Fruit fly (Drosophila melanogaster) whole organism, embryonic: ENCODE results near the gene aph-1.
A peak's percentile ranks its signal among the peaks of the same experiment; 100 is the strongest.

Experiments used
- Ada2b ChIP-seq: fragments of 200-800 bp; sonication (Bioruptor generic); IDR thresholded peaks from 2 replicates; pipeline ENCODE4 v1.3.6; 2022; ENCODE audit warnings: missing biosample characterization, missing genetic modification characterization
- CG10366 ChIP-seq: fragments of 200-800 bp; sonication (Bioruptor generic); IDR thresholded peaks from 2 replicates; pipeline ENCODE4 v1.3.6; 2022; ENCODE audit warnings: missing biosample characterization, missing genetic modification characterization
- CG17612 ChIP-seq: fragments of 200-800 bp; sonication (Bioruptor generic); IDR thresholded peaks from 2 replicates; pipeline ENCODE4 v1.3.6; 2022; ENCODE audit warnings: missing biosample characterization, missing genetic modification characterization
- CG2120 ChIP-seq: fragments of 200-800 bp; sonication (Bioruptor generic); optimal IDR thresholded peaks from 3 replicates; lab custom pipeline; 2016; ENCODE audit warnings: missing biosample characterization, missing genetic modification characterization
- CG2678 ChIP-seq: fragments of 200-800 bp; sonication (Bioruptor generic); optimal IDR thresholded peaks from 3 replicates; lab custom pipeline; 2019; ENCODE audit warnings: missing biosample characterization, mild to moderate bottlenecking, missing genetic modification characterization, moderate library complexity
- CG2875 ChIP-seq: fragments of 200-800 bp; sonication (Bioruptor generic); optimal IDR thresholded peaks from 2 replicates; lab custom pipeline; 2017; ENCODE audit warnings: missing biosample characterization, mild to moderate bottlenecking, missing genetic modification characterization, missing genetic modification reagents
- CG3065 ChIP-seq: fragments of 200-800 bp; sonication (Bioruptor generic); optimal IDR thresholded peaks from 2 replicates; lab custom pipeline; 2016; ENCODE audit warnings: missing biosample characterization, missing genetic modification characterization
- CG32767 ChIP-seq: fragments of 200-800 bp; sonication (Bioruptor generic); IDR thresholded peaks from 2 replicates; pipeline ENCODE4 v1.3.6; 2022; ENCODE audit warnings: missing biosample characterization, missing genetic modification characterization
- CG34224 ChIP-seq: fragments of 200-800 bp; sonication (Bioruptor generic); IDR thresholded peaks from 3 replicates; pipeline ENCODE4 v1.3.6; 2022; ENCODE audit warnings: missing biosample characterization, missing genetic modification characterization; ENCODE audit not compliant: partially characterized antibody
- CG3838 ChIP-seq: fragments of 200-800 bp; sonication (Bioruptor generic); optimal IDR thresholded peaks from 3 replicates; lab custom pipeline; 2016; ENCODE audit warnings: missing biosample characterization, missing genetic modification characterization
- CG4424 ChIP-seq: fragments of 200-800 bp; sonication (Bioruptor generic); optimal IDR thresholded peaks from 3 replicates; lab custom pipeline; 2016; ENCODE audit warnings: missing biosample characterization, missing genetic modification characterization
- CG4854 ChIP-seq: fragments of 200-800 bp; sonication (Bioruptor generic); optimal IDR thresholded peaks from 2 replicates; lab custom pipeline; 2016; ENCODE audit warnings: missing biosample characterization, missing genetic modification characterization, inconsistent platforms
- CG6175 ChIP-seq: fragments of 200-800 bp; sonication (Bioruptor generic); IDR thresholded peaks from 3 replicates; pipeline ENCODE4 v1.3.6; 2022; ENCODE audit warnings: missing biosample characterization, missing genetic modification characterization
- CG7556 ChIP-seq: fragments of 200-800 bp; sonication (Bioruptor generic); optimal IDR thresholded peaks from 2 replicates; lab custom pipeline; 2017; ENCODE audit warnings: missing biosample characterization, mild to moderate bottlenecking, missing genetic modification characterization
- CG7839 ChIP-seq: fragments of 200-800 bp; sonication (Bioruptor generic); optimal IDR thresholded peaks from 3 replicates; lab custom pipeline; 2018; ENCODE audit warnings: missing biosample characterization, mild to moderate bottlenecking, missing genetic modification characterization, moderate library complexity
- CG7987 ChIP-seq: fragments of 200-800 bp; sonication (Bioruptor generic); optimal IDR thresholded peaks from 2 replicates; lab custom pipeline; 2018; ENCODE audit warnings: missing biosample characterization, mild to moderate bottlenecking, missing genetic modification characterization, moderate library complexity
- CG8089 ChIP-seq: fragments of 200-800 bp; sonication (Bioruptor generic); optimal IDR thresholded peaks from 3 replicates; lab custom pipeline; 2016; ENCODE audit warnings: missing biosample characterization, missing genetic modification characterization
- CG9437 ChIP-seq: fragments of 200-800 bp; sonication (Bioruptor generic); optimal IDR thresholded peaks from 2 replicates; lab custom pipeline; 2018; ENCODE audit warnings: missing biosample characterization, mild to moderate bottlenecking, missing genetic modification characterization
- CG9609 ChIP-seq: fragments of 200-800 bp; sonication (Bioruptor generic); optimal IDR thresholded peaks from 3 replicates; lab custom pipeline; 2016; ENCODE audit warnings: missing biosample characterization, missing genetic modification characterization
- CG9797 ChIP-seq: fragments of 200-800 bp; sonication (Bioruptor generic); optimal IDR thresholded peaks from 3 replicates; lab custom pipeline; 2018; ENCODE audit warnings: missing biosample characterization, mild to moderate bottlenecking, missing genetic modification characterization
- CG9876 ChIP-seq: fragments of 200-800 bp; sonication (Bioruptor generic); optimal IDR thresholded peaks from 2 replicates; lab custom pipeline; 2016; ENCODE audit warnings: missing biosample characterization, missing genetic modification characterization
- D19A ChIP-seq: fragments of 200-800 bp; optimal IDR thresholded peaks from 3 replicates; lab custom pipeline; 2019; ENCODE audit warnings: missing biosample characterization, mild to moderate bottlenecking, missing genetic modification characterization, moderate library complexity
- Dbx ChIP-seq: fragments of 200-800 bp; sonication (Bioruptor generic); IDR thresholded peaks from 3 replicates; pipeline ENCODE4 v1.3.6; 2022; ENCODE audit warnings: missing biosample characterization, missing genetic modification characterization
- Fer2 ChIP-seq: fragments of 200-800 bp; sonication (Bioruptor generic); optimal IDR thresholded peaks from 2 replicates; lab custom pipeline; 2018; ENCODE audit warnings: missing biosample characterization, mild to moderate bottlenecking, missing genetic modification characterization, moderate library complexity
- Mad ChIP-seq: fragments of 200-800 bp; sonication (Bioruptor generic); optimal IDR thresholded peaks from 2 replicates; lab custom pipeline; 2016; ENCODE audit warnings: missing biosample characterization, missing genetic modification characterization
- Ptx1 ChIP-seq: fragments of 200-800 bp; sonication (Bioruptor generic); IDR thresholded peaks from 2 replicates; pipeline ENCODE4 v1.3.6; 2022; ENCODE audit warnings: missing biosample characterization, missing genetic modification characterization
- Rx ChIP-seq: fragments of 200-800 bp; sonication (Bioruptor generic); IDR thresholded peaks from 2 replicates; pipeline ENCODE4 v1.3.6; 2022; ENCODE audit warnings: missing biosample characterization, missing genetic modification characterization
- Sox102F ChIP-seq: fragments of 200-800 bp; sonication (Bioruptor generic); optimal IDR thresholded peaks from 2 replicates; lab custom pipeline; 2018; ENCODE audit warnings: missing biosample characterization, mild to moderate bottlenecking, missing genetic modification characterization, moderate library complexity
- Xrp1 ChIP-seq: fragments of 200-800 bp; sonication (Bioruptor generic); IDR thresholded peaks from 2 replicates; pipeline ENCODE4 v1.3.6; 2022; ENCODE audit warnings: missing biosample characterization, missing genetic modification characterization
- ab ChIP-seq: fragments of 200-800 bp; sonication (Bioruptor generic); optimal IDR thresholded peaks from 2 replicates; lab custom pipeline; 2016; ENCODE audit warnings: missing biosample characterization, missing genetic modification characterization
- ase ChIP-seq: fragments of 200-800 bp; sonication (Bioruptor generic); IDR thresholded peaks from 3 replicates; pipeline ENCODE4 v1.3.6; 2022; ENCODE audit warnings: missing biosample characterization, missing genetic modification characterization
- bbx ChIP-seq: fragments of 200-800 bp; sonication (Bioruptor generic); IDR thresholded peaks from 2 replicates; pipeline ENCODE4 v1.3.6; 2022; ENCODE audit warnings: missing biosample characterization, missing genetic modification characterization; ENCODE audit not compliant: partially characterized antibody
- chif ChIP-seq, 2 experiments: fragments of 200-800 bp; sonication (Bioruptor generic); optimal IDR thresholded peaks; 3 replicates each; lab custom pipeline; 2016; ENCODE audit warnings: missing biosample characterization in 2 of 2, missing genetic modification characterization in 2 of 2
- chn ChIP-seq: fragments of 200-800 bp; sonication (Bioruptor generic); optimal IDR thresholded peaks from 2 replicates; lab custom pipeline; 2016; ENCODE audit warnings: missing biosample characterization, missing genetic modification characterization
- ci ChIP-seq: fragments of 200-800 bp; sonication (Bioruptor generic); IDR thresholded peaks from 3 replicates; pipeline ENCODE4 v1.3.6; 2022; ENCODE audit warnings: missing biosample characterization, missing genetic modification characterization
- da ChIP-seq: fragments of 200-800 bp; sonication (Bioruptor generic); optimal IDR thresholded peaks from 2 replicates; lab custom pipeline; 2016; ENCODE audit warnings: missing biosample characterization, missing genetic modification characterization
- dm ChIP-seq: fragments of 200-800 bp; sonication (Bioruptor generic); optimal IDR thresholded peaks from 3 replicates; lab custom pipeline; 2016; ENCODE audit warnings: missing biosample characterization, missing genetic modification characterization
- gfzf ChIP-seq: fragments of 200-800 bp; sonication (Bioruptor generic); optimal IDR thresholded peaks from 2 replicates; lab custom pipeline; 2016; ENCODE audit warnings: missing biosample characterization, mild to moderate bottlenecking, missing genetic modification characterization, moderate library complexity
- jumu ChIP-seq: fragments of 200-800 bp; sonication (Bioruptor generic); optimal IDR thresholded peaks from 3 replicates; lab custom pipeline; 2016; ENCODE audit warnings: missing biosample characterization, missing genetic modification characterization
- maf-S ChIP-seq: fragments of 200-800 bp; sonication (Bioruptor generic); optimal IDR thresholded peaks from 2 replicates; lab custom pipeline; 2016; ENCODE audit warnings: missing biosample characterization, missing genetic modification characterization
- nom ChIP-seq: fragments of 200-800 bp; sonication (Bioruptor generic); optimal IDR thresholded peaks from 2 replicates; lab custom pipeline; 2017; ENCODE audit warnings: missing biosample characterization, missing genetic modification characterization, mild to moderate bottlenecking, moderate library complexity, missing genetic modification reagents
- prd ChIP-seq, 3 experiments: fragments of >200 bp in 2 of 3; fragments of 200-800 bp in 1 of 3; sonication (Bioruptor generic) in 1 of 3; optimal IDR thresholded peaks in 2 of 3; IDR thresholded peaks in 1 of 3; 2 replicates in 2 of 3; 3 replicates in 1 of 3; pipeline versions ENCODE4 v1.3.6 to Lab custom; 2017 to 2022; ENCODE audit warnings: missing biosample characterization in 1 of 3, missing genetic modification characterization in 1 of 3
- psq ChIP-seq: fragments of 200-800 bp; sonication (Bioruptor generic); optimal IDR thresholded peaks from 2 replicates; lab custom pipeline; 2017; ENCODE audit warnings: missing biosample characterization, missing genetic modification characterization
- pum ChIP-seq: fragments of 200-800 bp; sonication (Bioruptor generic); optimal IDR thresholded peaks from 2 replicates; lab custom pipeline; 2016; ENCODE audit warnings: missing biosample characterization, missing genetic modification characterization
- row ChIP-seq: fragments of 200-800 bp; sonication (Bioruptor generic); IDR thresholded peaks from 3 replicates; pipeline ENCODE4 v1.3.6; 2022; ENCODE audit warnings: missing biosample characterization, missing genetic modification characterization
- shn ChIP-seq: fragments of 200-800 bp; sonication (Bioruptor generic); optimal IDR thresholded peaks from 3 replicates; lab custom pipeline; 2016; ENCODE audit warnings: missing biosample characterization, missing genetic modification characterization
- tgo ChIP-seq: fragments of 200-800 bp; sonication (Bioruptor generic); IDR thresholded peaks from 3 replicates; pipeline ENCODE4 v1.3.6; 2022; ENCODE audit warnings: missing biosample characterization, missing genetic modification characterization
- tio ChIP-seq: fragments of 200-800 bp; sonication (Bioruptor generic); optimal IDR thresholded peaks from 2 replicates; lab custom pipeline; 2017; ENCODE audit warnings: missing biosample characterization, missing genetic modification characterization, inconsistent platforms
- vvl ChIP-seq: fragments of 200-800 bp; sonication (Bioruptor generic); IDR thresholded peaks from 2 replicates; pipeline ENCODE4 v1.3.6; 2022; ENCODE audit warnings: missing biosample characterization, missing genetic modification characterization
- wek ChIP-seq: fragments of 200-800 bp; sonication (Bioruptor generic); optimal IDR thresholded peaks from 3 replicates; lab custom pipeline; 2018; ENCODE audit warnings: missing biosample characterization, mild to moderate bottlenecking, missing genetic modification characterization, moderate library complexity

Gene aph-1

dm6 chr2L:2748480-2749143, 17.4 kb upstream of the aph-1 start (continued):
- peak; percentile 72 to 74 for TF ChIP-seq chif (GFP tag; optimal IDR thresholded peaks at IDR 0.05; lab: Kevin White, UChicago)
- no peak for TF ChIP-seq CG3838 (GFP tag; lab: Kevin White, UChicago)
- peak; percentile 66 for TF ChIP-seq dm (GFP tag; lab: Kevin White, UChicago)
- peak; percentile 94 for TF ChIP-seq row (GFP tag; lab: Robert Waterston, UW)
- peak; percentile 82 for TF ChIP-seq CG9609
- peak; percentile 71 for TF ChIP-seq pum (GFP tag; lab: Kevin White, UChicago)
- peak; percentile 85 for TF ChIP-seq maf-S (GFP tag; lab: Kevin White, UChicago)
- TF ChIP-seq ci, result peak; percentile 87
- TF ChIP-seq CG32767 (GFP tag; lab: Robert Waterston, UW), result peak; percentile 77
- TF ChIP-seq CG9797 (GFP tag; lab: Kevin White, UChicago), result peak; percentile 39
- TF ChIP-seq CG2678 (tag; lab: Kevin White, UChicago), result peak; percentile 94
- peak; percentile 89 for TF ChIP-seq Xrp1
- peak; percentile 91 for TF ChIP-seq CG2120 (GFP tag; lab: Kevin White, UChicago)
- TF ChIP-seq CG17612 (GFP tag; lab: Robert Waterston, UW), result peak; percentile 67; the same call in 1 of the 2 replicates
- peak; percentile 89 for TF ChIP-seq CG4424 (GFP tag; lab: Kevin White, UChicago)
- peak; percentile 78 for TF ChIP-seq CG4854 (GFP tag; lab: Kevin White, UChicago)
- TF ChIP-seq da (GFP tag; lab: Kevin White, UChicago), result no peak
- TF ChIP-seq Rx (GFP tag; lab: Robert Waterston, UW), result peak; percentile 69
- TF ChIP-seq wek (GFP tag; lab: Kevin White, UChicago), result peak; percentile 61
- peak; percentile 62 for TF ChIP-seq Ada2b (GFP tag; lab: Robert Waterston, UW)
- TF ChIP-seq ab (GFP tag; lab: Kevin White, UChicago), result peak; percentile 2
- TF ChIP-seq tio (GFP tag; lab: Kevin White, UChicago), result no peak
- TF ChIP-seq CG7987 (GFP tag; lab: Kevin White, UChicago), result peak; percentile 85
- TF ChIP-seq CG34224 (GFP tag; lab: Robert Waterston, UW), result no peak; the same call in 2 of the 3 replicates
- peak; percentile 75 for TF ChIP-seq Sox102F (GFP tag; lab: Kevin White, UChicago)
- peak; percentile 81 for TF ChIP-seq CG10366 (GFP tag; lab: Robert Waterston, UW)
- TF ChIP-seq CG2875, result no peak
- peak; percentile 92 for TF ChIP-seq Ptx1
- TF ChIP-seq jumu, result peak; percentile 80
- no peak for TF ChIP-seq prd (optimal IDR thresholded peaks at IDR 0.05; lab: Kevin White, UChicago)
- TF ChIP-seq prd (GFP tag; IDR thresholded peaks at IDR 0.05; lab: Robert Waterston, UW), result peak; percentile 90
- TF ChIP-seq shn (GFP tag; lab: Kevin White, UChicago), result peak; percentile 72
- peak; percentile 91 for TF ChIP-seq tgo
- TF ChIP-seq chn (GFP tag; lab: Kevin White, UChicago), result peak; percentile 86
- peak; percentile 74 for TF ChIP-seq CG9876 (GFP tag; lab: Kevin White, UChicago)
- TF ChIP-seq CG9437 (GFP tag; lab: Kevin White, UChicago), result peak; percentile 87
- peak; percentile 65 for TF ChIP-seq CG8089 (GFP tag; lab: Kevin White, UChicago)
- peak; percentile 92 for TF ChIP-seq CG7839 (tag; lab: Kevin White, UChicago)
- peak; percentile 66 for TF ChIP-seq psq (GFP tag; lab: Kevin White, UChicago)
- TF ChIP-seq nom, result peak; percentile 81
- TF ChIP-seq Mad (GFP tag; lab: Kevin White, UChicago), result peak; percentile 81
- TF ChIP-seq CG3065 (GFP tag; lab: Kevin White, UChicago), result peak; percentile 67
- TF ChIP-seq ase (GFP tag; lab: Robert Waterston, UW), result peak; percentile 80
- TF ChIP-seq CG7556 (GFP tag; lab: Kevin White, UChicago), result peak; percentile 77
- peak; percentile 83 for TF ChIP-seq D19A
- peak; percentile 94 for TF ChIP-seq Dbx (GFP tag; lab: Robert Waterston, UW)
- peak; percentile 91 for TF ChIP-seq vvl
- TF ChIP-seq gfzf (GFP tag; lab: Kevin White, UChicago), result peak; percentile 33
- peak; percentile 82 for TF ChIP-seq Fer2 (tag; lab: Kevin White, UChicago)
- TF ChIP-seq CG6175 (GFP tag; lab: Robert Waterston, UW), result peak; percentile 81
- TF ChIP-seq bbx (GFP tag; lab: Robert Waterston, UW), result peak; percentile 45
